Worm (Caenorhabditis elegans): ENCODE results near the gene T26C12.3.

T26C12.3 gene

DNA sequence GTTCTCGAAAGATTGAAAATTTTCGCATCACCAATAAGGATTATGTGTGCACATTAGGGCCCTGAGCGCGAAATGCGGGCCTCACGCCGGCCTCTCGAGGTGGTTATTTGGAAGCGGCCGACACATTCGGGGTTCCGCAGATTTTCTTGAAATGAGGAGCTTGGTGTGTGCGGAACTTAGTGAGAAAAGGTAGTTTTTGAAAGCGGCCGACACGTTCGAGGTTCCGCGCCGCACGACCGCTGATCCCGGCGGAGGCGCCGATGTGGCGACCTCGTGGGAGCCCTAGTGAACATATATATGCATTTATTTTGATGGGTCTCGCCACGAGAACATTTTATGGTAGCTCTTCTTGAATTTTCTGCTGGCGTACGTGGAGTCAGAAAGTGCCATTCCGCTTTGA lies 6.4 kb downstream of the T26C12.3 start:
- no peak for TF ChIP-seq aly-2 (tag; optimal IDR thresholded peaks at IDR 0.05)
- TF ChIP-seq lin-15B (tag; optimal IDR thresholded peaks at IDR 0.05): no peak
- TF ChIP-seq fos-1 (tag; optimal IDR thresholded peaks at IDR 0.05): no peak
- TF ChIP-seq nhr-11 (tag; optimal IDR thresholded peaks at IDR 0.05): no peak
- TF ChIP-seq pha-4 (tag; optimal IDR thresholded peaks at IDR 0.05): no peak
- TF ChIP-seq fkh-2 (tag; optimal IDR thresholded peaks at IDR 0.05): no peak
- no peak for TF ChIP-seq jun-1 (tag; optimal IDR thresholded peaks at IDR 0.05)
- TF ChIP-seq tbx-2 (tag; optimal IDR thresholded peaks at IDR 0.05): no peak
- TF ChIP-seq nhr-77 (tag; optimal IDR thresholded peaks at IDR 0.05): no peak
- TF ChIP-seq nfya-1 (tag; optimal IDR thresholded peaks at IDR 0.05; ENCODE audit: insufficient read depth): no peak
- TF ChIP-seq elt-2 (tag; optimal IDR thresholded peaks at IDR 0.05): no peak
- no peak for TF ChIP-seq nhr-43 (tag; optimal IDR thresholded peaks at IDR 0.05; ENCODE audit: poor library complexity, severe bottlenecking)
- TF ChIP-seq hmg-11 (tag; optimal IDR thresholded peaks at IDR 0.05): no peak
- no peak for TF ChIP-seq snpc-4 (tag; optimal IDR thresholded peaks at IDR 0.05)
- TF ChIP-seq nhr-67 (tag; optimal IDR thresholded peaks at IDR 0.05): no peak
- no peak for TF ChIP-seq egl-27 (tag; optimal IDR thresholded peaks at IDR 0.05)
- TF ChIP-seq elt-3 (tag; optimal IDR thresholded peaks at IDR 0.05): no peak
- TF ChIP-seq nhr-28 (tag; optimal IDR thresholded peaks at IDR 0.05): no peak

ce11 chrIV:3265657-3266056 lies 7.5 kb downstream of the T26C12.3 start, which contains the start of gene T26C12.2:
Gene T26C12.2 (minus strand): TSS chrIV:3265757.
- no peak for TF ChIP-seq nhr-77 (tag; optimal IDR thresholded peaks at IDR 0.05)
- no peak for TF ChIP-seq elt-2 (tag; optimal IDR thresholded peaks at IDR 0.05)
- no peak for TF ChIP-seq ceh-16 (tag; optimal IDR thresholded peaks at IDR 0.05)
- no peak for TF ChIP-seq unc-62 (GFP tag; optimal IDR thresholded peaks at IDR 0.05)
- TF ChIP-seq tbx-2 (tag; optimal IDR thresholded peaks at IDR 0.05): no peak

DNA sequence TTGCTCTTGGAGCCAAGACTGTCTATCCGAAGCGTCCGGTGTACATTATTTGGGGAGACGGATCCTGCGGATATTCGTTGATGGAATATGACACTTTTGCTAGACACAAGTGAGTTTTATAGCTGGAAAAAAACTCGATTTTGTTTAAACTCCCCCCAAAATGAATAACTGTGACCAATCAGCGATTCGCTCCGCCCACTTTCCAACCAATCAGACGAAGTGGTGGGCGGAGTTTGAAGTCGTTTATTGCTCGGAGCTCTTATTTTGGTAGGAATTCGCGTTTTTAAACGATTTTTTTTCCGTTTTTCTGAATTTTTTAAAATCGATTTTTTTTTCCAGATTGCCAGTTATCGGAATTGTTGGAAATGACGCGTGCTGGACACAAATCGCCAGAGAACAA lies 11.4 kb downstream of the T26C12.3 start:
- TF ChIP-seq sea-2 (GFP tag; optimal IDR thresholded peaks at IDR 0.05) (no peak), nfya-1 (tag; optimal IDR thresholded peaks at IDR 0.05; ENCODE audit: insufficient read depth) (peak; percentile 93)

ce11 chrIV:3260216-3260615 lies 13.0 kb downstream of the T26C12.3 start:
- TF ChIP-seq aly-2 (tag; optimal IDR thresholded peaks at IDR 0.05) (no peak), fkh-2 (tag; optimal IDR thresholded peaks at IDR 0.05) (no peak), fkh-10 (GFP tag; optimal IDR thresholded peaks at IDR 0.05) (no peak), mdl-1 (tag; optimal IDR thresholded peaks at IDR 0.05) (no peak), lin-39 (tag; optimal IDR thresholded peaks at IDR 0.05) (no peak), fos-1 (tag; optimal IDR thresholded peaks at IDR 0.05) (no peak), ZK546.5 (tag; optimal IDR thresholded peaks at IDR 0.05) (no peak), nhr-76 (tag; optimal IDR thresholded peaks at IDR 0.05) (no peak), eor-1 (tag; optimal IDR thresholded peaks at IDR 0.05) (no peak), sea-2 (GFP tag; optimal IDR thresholded peaks at IDR 0.05) (no peak), R02D3.7 (tag; optimal IDR thresholded peaks at IDR 0.05) (no peak), egl-5 (tag; optimal IDR thresholded peaks at IDR 0.05) (no peak), nhr-23 (tag; optimal IDR thresholded peaks at IDR 0.05) (no peak), jun-1 (tag; optimal IDR thresholded peaks at IDR 0.05) (no peak), nhr-43 (tag; optimal IDR thresholded peaks at IDR 0.05; ENCODE audit: poor library complexity, severe bottlenecking) (no peak), ztf-4 (tag; optimal IDR thresholded peaks at IDR 0.05) (no peak)

DNA sequence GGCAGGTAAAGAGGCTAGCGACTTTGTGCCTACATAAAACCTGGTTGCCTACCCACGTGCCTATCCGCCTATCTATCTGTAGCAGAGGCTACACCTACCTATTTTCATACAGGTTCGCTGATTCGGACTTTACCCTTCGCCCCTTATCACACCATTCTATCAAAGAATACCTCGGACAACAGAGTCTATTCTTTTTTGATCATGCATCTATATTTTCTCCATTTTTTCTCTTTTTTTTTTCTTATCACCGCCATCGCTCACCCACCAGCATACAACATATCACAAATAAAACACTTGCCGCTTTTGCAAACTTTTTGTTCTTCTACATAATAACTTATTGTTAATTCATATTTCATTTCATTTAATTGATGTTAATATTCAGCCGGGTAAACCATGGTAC lies 14.7 kb downstream of the T26C12.3 start, which contains the start of gene T26C12.1:
T26C12.1 (plus strand) TSS at position 383 of the 400 bp plus-strand sequence.
- TF ChIP-seq pqm-1 (tag; optimal IDR thresholded peaks at IDR 0.05) (peak; percentile 76), aly-2 (tag; optimal IDR thresholded peaks at IDR 0.05) (no peak), nhr-43 (tag; optimal IDR thresholded peaks at IDR 0.05; ENCODE audit: poor library complexity, severe bottlenecking) (no peak), hmg-11 (tag; optimal IDR thresholded peaks at IDR 0.05) (no peak), elt-2 (tag; optimal IDR thresholded peaks at IDR 0.05) (peak; percentile 78), mml-1 (tag; optimal IDR thresholded peaks at IDR 0.05) (no peak), fkh-2 (tag; optimal IDR thresholded peaks at IDR 0.05) (no peak)

All from whole organism, L3 larva.